Worm (Caenorhabditis elegans): ENCODE measurements around the gene hpo-34.

DNA sequence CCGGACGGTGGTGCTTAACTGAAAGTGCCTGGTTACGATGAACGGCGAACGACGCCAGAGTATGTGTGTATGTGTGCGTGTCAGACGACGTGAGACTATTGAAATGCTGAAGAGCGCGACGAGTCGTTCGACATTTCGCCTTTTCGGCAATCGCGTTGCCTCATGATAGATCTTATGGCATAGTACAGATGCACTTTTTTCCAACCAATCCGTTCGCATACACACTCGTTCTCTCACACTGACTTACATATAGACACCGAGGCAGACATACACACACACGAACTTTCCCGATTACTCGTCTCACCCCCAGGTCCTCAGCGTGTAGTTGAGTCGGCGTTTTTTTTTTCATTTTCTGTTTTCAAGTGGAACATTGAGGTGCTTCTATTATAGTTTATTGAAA is 40.1 kb downstream of the hpo-34 start:
- TF ChIP-seq ama-1 (optimal IDR thresholded peaks at IDR 0.05) (no peak), pqm-1 (tag; optimal IDR thresholded peaks at IDR 0.05) (no peak), fkh-10 (GFP tag; optimal IDR thresholded peaks at IDR 0.05) (no peak), unc-55 (GFP tag; optimal IDR thresholded peaks at IDR 0.05) (no peak), pag-3 (tag; optimal IDR thresholded peaks at IDR 0.05; ENCODE audit: borderline replicate concordance) (no peak), C38D4.7 (GFP tag; optimal IDR thresholded peaks at IDR 0.05) (no peak), che-1 (tag; optimal IDR thresholded peaks at IDR 0.05) (no peak), nhr-11 (tag; optimal IDR thresholded peaks at IDR 0.05) (no peak), pha-4 (tag; optimal IDR thresholded peaks at IDR 0.05) (no peak), dve-1 (tag; optimal IDR thresholded peaks at IDR 0.05) (no peak), ets-4 (tag; optimal IDR thresholded peaks at IDR 0.05) (no peak), F13H6.1 (tag; optimal IDR thresholded peaks at IDR 0.05) (no peak)
